Worm (Caenorhabditis elegans) whole organism, mixed stage, embryonic: Measurements from ENCODE around the gene F59B2.12.

Experiments
- M03D4.4 ChIP-seq: sonication (generic microtip); optimal IDR thresholded peaks from 2 replicates; lab custom pipeline; 2017; ENCODE audit warnings: mild to moderate bottlenecking, missing genetic modification characterization, missing compliant biosample characterization
- bed-3 ChIP-seq: fragments of 200-800 bp; sonication (Bioruptor generic); optimal IDR thresholded peaks from 3 replicates; lab custom pipeline; 2018; ENCODE audit warnings: mild to moderate bottlenecking, missing genetic modification characterization, moderate library complexity, missing compliant biosample characterization
- blmp-1 ChIP-seq: fragments of 150-350 bp; optimal IDR thresholded peaks from 2 replicates; lab custom pipeline; 2014; ENCODE audit warnings: missing biosample characterization, missing genetic modification characterization
- ceh-39 ChIP-seq: fragments of 150-350 bp; optimal IDR thresholded peaks from 2 replicates; lab custom pipeline; 2014; ENCODE audit warnings: missing biosample characterization, missing genetic modification characterization
- ceh-43 ChIP-seq: fragments of 200-800 bp; sonication (Bioruptor generic); optimal IDR thresholded peaks from 2 replicates; lab custom pipeline; 2018; ENCODE audit warnings: mild to moderate bottlenecking, missing genetic modification characterization, moderate library complexity, missing compliant biosample characterization
- ceh-83 ChIP-seq: fragments of 200-800 bp; sonication (Bioruptor generic); optimal IDR thresholded peaks from 2 replicates; lab custom pipeline; 2018; ENCODE audit warnings: mild to moderate bottlenecking, missing genetic modification characterization, missing compliant biosample characterization
- ces-1 ChIP-seq: fragments of 150-350 bp; optimal IDR thresholded peaks from 2 replicates; lab custom pipeline; 2014; ENCODE audit warnings: missing biosample characterization, missing genetic modification reagents, missing genetic modification characterization
- drap-1 ChIP-seq: fragments of 200-800 bp; sonication (Bioruptor generic); optimal IDR thresholded peaks from 3 replicates; lab custom pipeline; 2018; ENCODE audit warnings: mild to moderate bottlenecking, missing genetic modification characterization, missing compliant biosample characterization
- elt-1 ChIP-seq: sonication (generic microtip); optimal IDR thresholded peaks from 2 replicates; lab custom pipeline; 2017; ENCODE audit warnings: missing genetic modification characterization, mild to moderate bottlenecking, missing compliant biosample characterization, antibody characterized with exemption, moderate library complexity, borderline replicate concordance; ENCODE audit not compliant: insufficient read depth
- flh-1 ChIP-seq: fragments of 200-800 bp; sonication (Bioruptor generic); optimal IDR thresholded peaks from 2 replicates; lab custom pipeline; 2018; ENCODE audit warnings: mild to moderate bottlenecking, missing genetic modification characterization, moderate library complexity, missing compliant biosample characterization
- ham-2 ChIP-seq: fragments of 200-800 bp; sonication (Bioruptor generic); optimal IDR thresholded peaks from 2 replicates; lab custom pipeline; 2018; ENCODE audit warnings: mild to moderate bottlenecking, missing genetic modification characterization, missing compliant biosample characterization
- hlh-1 ChIP-seq: fragments of 150-350 bp; optimal IDR thresholded peaks from 2 replicates; lab custom pipeline; 2014; ENCODE audit warnings: missing biosample characterization, missing genetic modification reagents, missing genetic modification characterization
- lin-13 ChIP-seq: fragments of 150-350 bp; optimal IDR thresholded peaks from 2 replicates; lab custom pipeline; 2014; ENCODE audit warnings: missing biosample characterization, missing genetic modification characterization
- lin-32 ChIP-seq: fragments of 200-800 bp; sonication (Bioruptor generic); optimal IDR thresholded peaks from 2 replicates; lab custom pipeline; 2018; ENCODE audit warnings: mild to moderate bottlenecking, missing genetic modification characterization, missing compliant biosample characterization
- lsy-2 ChIP-seq: fragments of 150-350 bp; optimal IDR thresholded peaks from 2 replicates; lab custom pipeline; 2014; ENCODE audit warnings: missing biosample characterization, missing genetic modification characterization
- mab-5 ChIP-seq: fragments of 150-350 bp; optimal IDR thresholded peaks from 2 replicates; lab custom pipeline; 2014; ENCODE audit warnings: missing biosample characterization, missing genetic modification characterization
- mep-1 ChIP-seq: fragments of 150-350 bp; optimal IDR thresholded peaks from 2 replicates; lab custom pipeline; 2017; ENCODE audit warnings: missing biosample characterization, missing genetic modification reagents, missing genetic modification characterization, inconsistent platforms
- nhr-12 ChIP-seq: fragments of 150-350 bp; optimal IDR thresholded peaks from 2 replicates; lab custom pipeline; 2014; ENCODE audit warnings: missing biosample characterization, missing genetic modification characterization
- nhr-2 ChIP-seq: fragments of 150-350 bp; optimal IDR thresholded peaks from 2 replicates; lab custom pipeline; 2014; ENCODE audit warnings: missing biosample characterization, missing genetic modification characterization
- nhr-237 ChIP-seq: fragments of 150-350 bp; optimal IDR thresholded peaks from 2 replicates; lab custom pipeline; 2014; ENCODE audit warnings: missing biosample characterization, missing genetic modification characterization
- nhr-28 ChIP-seq: fragments of 150-350 bp; optimal IDR thresholded peaks from 2 replicates; lab custom pipeline; 2014; ENCODE audit warnings: missing biosample characterization, missing genetic modification characterization
- pha-4 ChIP-seq: fragments of 150-350 bp; optimal IDR thresholded peaks from 2 replicates; lab custom pipeline; 2018; ENCODE audit warnings: missing biosample characterization, missing genetic modification reagents, missing genetic modification characterization
- sem-2 ChIP-seq: fragments of 200-800 bp; sonication (Bioruptor generic); optimal IDR thresholded peaks from 2 replicates; lab custom pipeline; 2018; ENCODE audit warnings: mild to moderate bottlenecking, missing genetic modification characterization, missing compliant biosample characterization
- snpc-4 ChIP-seq: fragments of 150-350 bp; optimal IDR thresholded peaks from 2 replicates; lab custom pipeline; 2014; ENCODE audit warnings: missing biosample characterization, missing genetic modification characterization
- sptf-1 ChIP-seq: sonication (generic microtip); optimal IDR thresholded peaks from 2 replicates; lab custom pipeline; 2017; ENCODE audit warnings: mild to moderate bottlenecking, missing genetic modification characterization, moderate library complexity, missing compliant biosample characterization
- tbx-8 ChIP-seq: fragments of 200-800 bp; sonication (Bioruptor generic); optimal IDR thresholded peaks from 2 replicates; lab custom pipeline; 2018; ENCODE audit warnings: mild to moderate bottlenecking, missing genetic modification characterization, moderate library complexity, missing compliant biosample characterization
- unc-120 ChIP-seq: sonication (generic microtip); optimal IDR thresholded peaks from 2 replicates; lab custom pipeline; 2017; ENCODE audit warnings: missing genetic modification characterization, missing compliant biosample characterization; ENCODE audit not compliant: poor library complexity, severe bottlenecking
- unc-39 ChIP-seq: fragments of 150-350 bp; optimal IDR thresholded peaks from 2 replicates; lab custom pipeline; 2014; ENCODE audit warnings: missing biosample characterization, missing genetic modification characterization
- unc-62 ChIP-seq: fragments of 150-350 bp; optimal IDR thresholded peaks from 2 replicates; lab custom pipeline; 2014; ENCODE audit warnings: missing biosample characterization, missing genetic modification reagents, missing genetic modification characterization
- zip-8 ChIP-seq: fragments of 150-350 bp; optimal IDR thresholded peaks from 2 replicates; lab custom pipeline; 2014; ENCODE audit warnings: missing biosample characterization, missing genetic modification characterization

F59B2.12 gene

ce11 chrIII:8999508-8999907 is 17.9 kb upstream of the F59B2.12 start, which contains the start of gene F59B2.3:
F59B2.3 (minus strand) TSS chrIII:8999766.
- TF ChIP-seq zip-8 = no peak
- no peak for TF ChIP-seq sem-2 (GFP tag; lab: Kevin White, UChicago)
- TF ChIP-seq blmp-1 (tag; lab: Kevin White, UChicago) = no peak
- no peak for TF ChIP-seq nhr-12 (tag; lab: Kevin White, UChicago)
- no peak for TF ChIP-seq snpc-4 (tag; lab: Kevin White, UChicago)
- no peak for TF ChIP-seq pha-4 (tag; lab: Kevin White, UChicago)
- no peak for TF ChIP-seq nhr-28 (tag; lab: Kevin White, UChicago)
- TF ChIP-seq ham-2 = no peak
- TF ChIP-seq lin-13 (tag; lab: Kevin White, UChicago) = no peak
- no peak for TF ChIP-seq ces-1
- no peak for TF ChIP-seq hlh-1
- no peak for TF ChIP-seq ceh-43 (GFP tag; lab: Kevin White, UChicago)
- no peak for TF ChIP-seq unc-39
- no peak for TF ChIP-seq flh-1

- TF ChIP-seq zip-8 (no peak), bed-3 (no peak), elt-1 (tag; lab: Kevin White, UChicago) (no peak), tbx-8 (GFP tag; lab: Kevin White, UChicago) (no peak), nhr-237 (tag; lab: Kevin White, UChicago) (no peak), drap-1 (GFP tag; lab: Kevin White, UChicago) (no peak), sptf-1 (tag; lab: Kevin White, UChicago) (no peak), ces-1 (no peak)
Measured at ce11 chrIII:9001491-9001890, 15.9 kb upstream of the F59B2.12 start.

ce11 chrIII:9001899-9002298 is 15.5 kb upstream of the F59B2.12 start, which contains the start of gene rpn-6.2:
rpn-6.2 (minus strand) TSS chrIII:9001999.
- TF ChIP-seq unc-120 (tag; lab: Kevin White, UChicago) (no peak), nhr-12 (tag; lab: Kevin White, UChicago) (no peak)

ce11 chrIII:9002545-9002944 is 14.9 kb upstream of the F59B2.12 start, which contains the start of the genes F59B2.15 and zif-1:
F59B2.15 (minus strand) TSS chrIII:9002645.
zif-1 (plus strand) TSS chrIII:9002779.
- TF ChIP-seq zip-8 (no peak), lsy-2 (tag; lab: Kevin White, UChicago) (no peak), nhr-12 (tag; lab: Kevin White, UChicago) (no peak), nhr-28 (tag; lab: Kevin White, UChicago) (no peak), hlh-1 (no peak), tbx-8 (GFP tag; lab: Kevin White, UChicago) (no peak), nhr-2 (tag; lab: Kevin White, UChicago) (no peak), unc-39 (no peak), pha-4 (tag; lab: Kevin White, UChicago) (no peak), blmp-1 (tag; lab: Kevin White, UChicago) (no peak), elt-1 (tag; lab: Kevin White, UChicago) (no peak), mab-5 (tag; lab: Kevin White, UChicago) (no peak), ceh-83 (GFP tag; lab: Kevin White, UChicago) (no peak), sptf-1 (tag; lab: Kevin White, UChicago) (no peak), nhr-237 (tag; lab: Kevin White, UChicago) (no peak), lin-32 (no peak), M03D4.4 (tag; lab: Kevin White, UChicago) (no peak), ces-1 (no peak)

ce11 chrIII:9004658-9005057 is 12.7 kb upstream of the F59B2.12 start:
- TF ChIP-seq pha-4 (tag; lab: Kevin White, UChicago) = no peak
- TF ChIP-seq unc-62 (GFP tag; lab: Kevin White, UChicago) = no peak
- no peak for TF ChIP-seq ceh-39
- no peak for TF ChIP-seq M03D4.4 (tag; lab: Kevin White, UChicago)
- TF ChIP-seq lsy-2 (tag; lab: Kevin White, UChicago) = no peak
- TF ChIP-seq drap-1 (GFP tag; lab: Kevin White, UChicago) = no peak
- TF ChIP-seq bed-3 = no peak
- no peak for TF ChIP-seq mep-1
- TF ChIP-seq nhr-237 (tag; lab: Kevin White, UChicago) = no peak
- TF ChIP-seq ham-2 = no peak
